Fruit fly (Drosophila melanogaster): ENCODE measurements around the gene CG34301.
A peak's percentile ranks its signal among the peaks of the same experiment; 100 is the strongest.

Gene CG34301

DNA sequence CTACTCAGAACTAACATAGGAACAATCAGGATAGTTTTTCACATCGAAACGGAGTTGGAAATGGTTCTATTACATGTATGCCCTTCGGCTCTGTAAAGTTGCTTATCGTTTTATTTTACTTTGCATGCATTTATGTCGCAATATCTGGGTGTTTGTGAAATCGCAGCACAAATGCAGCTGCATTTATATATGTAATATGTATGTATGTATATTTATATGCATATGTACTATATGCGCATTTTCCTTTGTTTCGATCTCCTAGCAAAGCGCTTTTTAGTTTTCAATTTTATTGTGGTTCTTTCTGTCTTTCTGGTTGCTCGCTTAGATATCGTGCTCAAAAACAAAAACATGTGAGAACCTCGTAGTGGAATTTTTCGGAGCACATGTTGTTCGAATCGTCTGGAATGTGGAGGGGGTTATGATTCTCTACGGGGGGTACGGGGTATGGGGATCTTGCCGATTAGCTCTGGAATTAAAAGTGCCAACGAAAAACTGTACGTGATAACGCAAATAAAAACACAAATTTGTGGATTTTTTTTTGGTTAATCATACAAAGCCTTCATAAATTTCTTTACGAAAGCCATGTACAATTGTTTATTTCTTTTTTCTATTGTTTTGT is 40.9 kb downstream of the CG34301 start:
- TF ChIP-seq CG13204 (GFP tag; optimal IDR thresholded peaks at IDR 0.05) (no peak), D1 (tag; optimal IDR thresholded peaks at IDR 0.05) (no peak), Snoo (tag; optimal IDR thresholded peaks at IDR 0.05) (no peak), CG17806 (tag; optimal IDR thresholded peaks at IDR 0.05) (no peak), CG8301 (tag; optimal IDR thresholded peaks at IDR 0.05) (no peak), CG4496 (GFP tag; IDR thresholded peaks at IDR 0.05) (no peak), fd96Ca (GFP tag; IDR thresholded peaks at IDR 0.05) (no peak), CG32121 (GFP tag; IDR thresholded peaks at IDR 0.05) (no peak)

dm6 chr3R:8815074-8815473 is 41.8 kb downstream of the CG34301 start:
- TF ChIP-seq CG10348 (GFP tag; IDR thresholded peaks at IDR 0.05): no peak
- no peak for TF ChIP-seq CG12605 (GFP tag; IDR thresholded peaks at IDR 0.05)
- TF ChIP-seq rn (GFP tag; IDR thresholded peaks at IDR 0.05): no peak
- TF ChIP-seq CG15710 (tag; optimal IDR thresholded peaks at IDR 0.05): no peak
- no peak for TF ChIP-seq Snoo (tag; optimal IDR thresholded peaks at IDR 0.05)
- no peak for TF ChIP-seq Pif1B (GFP tag; optimal IDR thresholded peaks at IDR 0.05)
- TF ChIP-seq CG34367 (tag; optimal IDR thresholded peaks at IDR 0.05): no peak
- TF ChIP-seq CG8159 (tag; optimal IDR thresholded peaks at IDR 0.05): no peak
- TF ChIP-seq Pif1A (GFP tag; optimal IDR thresholded peaks at IDR 0.05): no peak
- TF ChIP-seq gl (tag; optimal IDR thresholded peaks at IDR 0.05): no peak
- no peak for TF ChIP-seq fd96Ca (GFP tag; IDR thresholded peaks at IDR 0.05)
- TF ChIP-seq Ets98B (GFP tag; IDR thresholded peaks at IDR 0.05): no peak
- TF ChIP-seq D1 (tag; optimal IDR thresholded peaks at IDR 0.05): no peak
- TF ChIP-seq CG14655 (GFP tag; optimal IDR thresholded peaks at IDR 0.05): no peak
- no peak for TF ChIP-seq CG8301 (tag; optimal IDR thresholded peaks at IDR 0.05)

- no peak for TF ChIP-seq CG15710 (tag; optimal IDR thresholded peaks at IDR 0.05)
- TF ChIP-seq CG34367 (tag; optimal IDR thresholded peaks at IDR 0.05): no peak
- TF ChIP-seq CG17806 (tag; optimal IDR thresholded peaks at IDR 0.05): no peak
- no peak for TF ChIP-seq CG12605 (GFP tag; IDR thresholded peaks at IDR 0.05)
- TF ChIP-seq fd96Ca (GFP tag; IDR thresholded peaks at IDR 0.05): no peak
- no peak for TF ChIP-seq Pif1B (GFP tag; optimal IDR thresholded peaks at IDR 0.05)
- no peak for TF ChIP-seq CG10348 (GFP tag; IDR thresholded peaks at IDR 0.05)
- no peak for TF ChIP-seq gl (tag; optimal IDR thresholded peaks at IDR 0.05)
- TF ChIP-seq EcR (GFP tag; optimal IDR thresholded peaks at IDR 0.05): no peak
- no peak for TF ChIP-seq CG32121 (GFP tag; IDR thresholded peaks at IDR 0.05)
- no peak for TF ChIP-seq CG8301 (tag; optimal IDR thresholded peaks at IDR 0.05)
- TF ChIP-seq CG9948 (tag; optimal IDR thresholded peaks at IDR 0.05): no peak
- TF ChIP-seq CG14655 (GFP tag; optimal IDR thresholded peaks at IDR 0.05): no peak
- TF ChIP-seq Ets98B (GFP tag; IDR thresholded peaks at IDR 0.05): no peak
- TF ChIP-seq CG8159 (tag; optimal IDR thresholded peaks at IDR 0.05): no peak
- TF ChIP-seq CG13204 (GFP tag; optimal IDR thresholded peaks at IDR 0.05): no peak
- no peak for TF ChIP-seq Pif1A (GFP tag; optimal IDR thresholded peaks at IDR 0.05)
- TF ChIP-seq CG4496 (GFP tag; IDR thresholded peaks at IDR 0.05): no peak
- TF ChIP-seq Snoo (tag; optimal IDR thresholded peaks at IDR 0.05): no peak
- no peak for TF ChIP-seq rn (GFP tag; IDR thresholded peaks at IDR 0.05)
Observed at dm6 chr3R:8818239-8818638, 45.0 kb downstream of the CG34301 start.

dm6 chr3R:8819551-8820057 is 46.4 kb downstream of the CG34301 start:
- TF ChIP-seq fd96Ca (GFP tag; IDR thresholded peaks at IDR 0.05) (peak; percentile 42; the same call in 1 of the 3 replicates), gl (tag; optimal IDR thresholded peaks at IDR 0.05) (peak; percentile 33), Ets98B (GFP tag; IDR thresholded peaks at IDR 0.05) (peak; percentile 7; the same call in 1 of the 2 replicates), CG10348 (GFP tag; IDR thresholded peaks at IDR 0.05) (no peak), CG8301 (tag; optimal IDR thresholded peaks at IDR 0.05) (no peak), EcR (GFP tag; optimal IDR thresholded peaks at IDR 0.05) (peak; percentile 30)

DNA sequence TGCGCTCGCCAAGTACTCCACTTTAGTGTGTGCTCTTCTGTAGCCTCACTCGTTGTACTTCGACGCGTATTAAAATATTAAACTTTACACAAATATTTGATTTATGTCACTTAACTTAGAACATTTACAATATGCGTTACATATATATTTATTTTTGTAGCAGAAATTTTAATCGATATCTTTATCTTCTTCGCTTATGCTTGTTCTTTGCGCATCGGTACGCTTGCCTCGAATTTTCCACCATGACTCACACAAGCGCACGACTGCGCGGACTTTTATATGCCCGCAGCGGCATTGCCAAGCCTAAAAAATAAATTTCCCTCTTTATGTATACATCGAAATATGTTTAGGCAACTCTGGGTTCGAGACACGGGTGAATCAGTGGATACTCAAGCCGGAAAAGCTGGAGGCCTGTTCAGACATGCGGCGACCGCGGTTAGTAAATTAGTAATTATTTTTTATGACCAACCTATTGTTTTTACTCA is 47.2 kb downstream of the CG34301 start, which contains the start of gene aqz:
Gene aqz (minus strand): TSS at position 255 of the 485 bp plus-strand sequence.
- TF ChIP-seq CG12605 (GFP tag; IDR thresholded peaks at IDR 0.05) (peak; percentile 63), CG34367 (tag; optimal IDR thresholded peaks at IDR 0.05) (peak; percentile 36), CG17806 (tag; optimal IDR thresholded peaks at IDR 0.05) (peak; percentile 2), Pif1A (GFP tag; optimal IDR thresholded peaks at IDR 0.05) (peak; percentile 32), Snoo (tag; optimal IDR thresholded peaks at IDR 0.05) (peak; percentile 12), EcR (GFP tag; optimal IDR thresholded peaks at IDR 0.05) (peak; percentile 9), CG13204 (GFP tag; optimal IDR thresholded peaks at IDR 0.05) (no peak), CG10348 (GFP tag; IDR thresholded peaks at IDR 0.05) (no peak), CG8159 (tag; optimal IDR thresholded peaks at IDR 0.05) (no peak), Pif1B (GFP tag; optimal IDR thresholded peaks at IDR 0.05) (peak; percentile 10), D1 (tag; optimal IDR thresholded peaks at IDR 0.05) (peak; percentile 48), CG9948 (tag; optimal IDR thresholded peaks at IDR 0.05) (no peak), CG4496 (GFP tag; IDR thresholded peaks at IDR 0.05) (peak; percentile 68), CG15710 (tag; optimal IDR thresholded peaks at IDR 0.05) (no peak), Ets98B (GFP tag; IDR thresholded peaks at IDR 0.05) (peak; percentile 52; the same call in 1 of the 2 replicates), rn (GFP tag; IDR thresholded peaks at IDR 0.05) (no peak), fd96Ca (GFP tag; IDR thresholded peaks at IDR 0.05) (no peak), gl (tag; optimal IDR thresholded peaks at IDR 0.05) (no peak), CG14655 (GFP tag; optimal IDR thresholded peaks at IDR 0.05) (no peak), CG8301 (tag; optimal IDR thresholded peaks at IDR 0.05) (peak; percentile 2), CG32121 (GFP tag; IDR thresholded peaks at IDR 0.05) (peak; percentile 26; the same call in 1 of the 2 replicates)

- no peak for TF ChIP-seq CG15710 (tag; optimal IDR thresholded peaks at IDR 0.05)
- peak; percentile 51 for TF ChIP-seq EcR (GFP tag; optimal IDR thresholded peaks at IDR 0.05)
Observed at dm6 chr3R:8821623-8822022, 48.4 kb downstream of the CG34301 start, which contains the start of gene CG8369. TSS of gene CG8369 (plus strand) at chr3R:8822008.

Measured in whole organism, pupa.